Worm (Caenorhabditis elegans) whole organism, young adult: ENCODE measurements around the gene clec-197.

Experiments used
- D2030.7 ChIP-seq: fragments of 200-800 bp; sonication (Bioruptor generic); IDR thresholded peaks from 2 replicates; pipeline ENCODE4 v1.3.6; 2022; ENCODE audit warnings: missing genetic modification reagents, missing genetic modification characterization, missing compliant biosample characterization
- F22D6.2 ChIP-seq: sonication (generic microtip); optimal IDR thresholded peaks from 2 replicates; lab custom pipeline; 2016; ENCODE audit warnings: mild to moderate bottlenecking, missing genetic modification characterization, missing compliant biosample characterization
- F23B12.7 ChIP-seq: sonication (generic microtip); optimal IDR thresholded peaks from 2 replicates; lab custom pipeline; 2017; ENCODE audit warnings: missing genetic modification characterization, mild to moderate bottlenecking, missing compliant biosample characterization, antibody characterized with exemption, moderate library complexity; ENCODE audit not compliant: insufficient read depth
- F33H1.4 ChIP-seq: fragments of 200-800 bp; sonication (Bioruptor generic); IDR thresholded peaks from 2 replicates; pipeline ENCODE4 v1.3.6; 2022; ENCODE audit warnings: missing genetic modification reagents, missing genetic modification characterization, missing compliant biosample characterization
- F55B11.4 ChIP-seq: sonication (generic microtip); optimal IDR thresholded peaks from 2 replicates; lab custom pipeline; 2016; ENCODE audit warnings: missing compliant biosample characterization, missing genetic modification characterization, borderline replicate concordance; ENCODE audit not compliant: insufficient read depth
- K12H6.12 ChIP-seq: fragments of 200-800 bp; sonication (Bioruptor generic); optimal IDR thresholded peaks from 2 replicates; lab custom pipeline; 2018; ENCODE audit warnings: mild to moderate bottlenecking, missing genetic modification characterization, missing compliant biosample characterization
- Y56A3A.18 ChIP-seq: fragments of 200-800 bp; sonication (Bioruptor generic); IDR thresholded peaks from 2 replicates; pipeline ENCODE4 v1.3.6; 2022; ENCODE audit warnings: missing genetic modification reagents, missing genetic modification characterization, missing compliant biosample characterization
- ama-1 ChIP-seq, 3 experiments: fragments of 150-350 bp in 1 of 3; sonication (generic microtip) in 2 of 3; optimal IDR thresholded peaks; 2 replicates each; lab custom pipeline; 2014 to 2018; ENCODE audit warnings: missing biosample characterization in 2 of 3, missing genetic modification characterization in 2 of 3, missing genetic modification reagents in 2 of 3
- attf-3 ChIP-seq: fragments of 200-800 bp; sonication (Bioruptor generic); conservative IDR thresholded peaks from 2 replicates; pipeline ENCODE4 v1.3.6; 2022; ENCODE audit warnings: missing genetic modification reagents, missing genetic modification characterization, missing compliant biosample characterization
- attf-5 ChIP-seq: fragments of 200-800 bp; sonication (Bioruptor generic); optimal IDR thresholded peaks from 2 replicates; lab custom pipeline; 2018; ENCODE audit warnings: mild to moderate bottlenecking, missing genetic modification characterization, missing compliant biosample characterization
- bed-1 ChIP-seq: fragments of 200-800 bp; sonication (Bioruptor generic); IDR thresholded peaks from 2 replicates; pipeline ENCODE4 v1.3.6; 2022; ENCODE audit warnings: missing genetic modification reagents, missing genetic modification characterization, missing compliant biosample characterization
- ccch-3 ChIP-seq: fragments of 200-800 bp; sonication (Bioruptor generic); optimal IDR thresholded peaks from 2 replicates; lab custom pipeline; 2018; ENCODE audit warnings: mild to moderate bottlenecking, missing genetic modification characterization, missing compliant biosample characterization
- ceh-40 ChIP-seq: fragments of 200-800 bp; sonication (Bioruptor generic); IDR thresholded peaks from 2 replicates; pipeline ENCODE4 v1.3.6; 2022; ENCODE audit warnings: missing genetic modification characterization, missing compliant biosample characterization
- chd-7 ChIP-seq: sonication (generic microtip); optimal IDR thresholded peaks from 2 replicates; lab custom pipeline; 2016; ENCODE audit warnings: mild to moderate bottlenecking, missing genetic modification characterization, moderate library complexity, missing compliant biosample characterization
- dpff-1 ChIP-seq: sonication (generic microtip); optimal IDR thresholded peaks from 2 replicates; lab custom pipeline; 2017; ENCODE audit warnings: mild to moderate bottlenecking, missing genetic modification characterization, missing compliant biosample characterization
- egrh-3 ChIP-seq: fragments of 200-800 bp; sonication (Bioruptor generic); IDR thresholded peaks from 2 replicates; pipeline ENCODE4 v1.3.6; 2022; ENCODE audit warnings: missing genetic modification reagents, missing genetic modification characterization, missing compliant biosample characterization
- ets-4 ChIP-seq: fragments of 200-800 bp; sonication (Bioruptor generic); optimal IDR thresholded peaks from 2 replicates; lab custom pipeline; 2018; ENCODE audit warnings: mild to moderate bottlenecking, missing genetic modification characterization, missing compliant biosample characterization
- him-1 ChIP-seq: sonication (generic microtip); optimal IDR thresholded peaks from 2 replicates; lab custom pipeline; 2016; ENCODE audit warnings: missing genotype, missing genetic modification reagents, missing genetic modification characterization, missing compliant biosample characterization
- hlh-26 ChIP-seq: fragments of 200-800 bp; sonication (Bioruptor generic); conservative IDR thresholded peaks from 2 replicates; pipeline ENCODE4 v1.3.6; 2022; ENCODE audit warnings: missing genetic modification reagents, missing genetic modification characterization, missing compliant biosample characterization
- let-526 ChIP-seq: fragments of 200-800 bp; sonication (Bioruptor generic); IDR thresholded peaks from 2 replicates; pipeline ENCODE4 v1.3.6; 2022; ENCODE audit warnings: missing genetic modification reagents, missing genetic modification characterization, missing compliant biosample characterization
- let-607 ChIP-seq, 2 experiments: fragments of 200-800 bp in 1 of 2; sonication (Bioruptor generic) in 1 of 2; sonication (generic microtip) in 1 of 2; optimal IDR thresholded peaks; 2 replicates each; lab custom pipeline; 2016 to 2018; ENCODE audit warnings: mild to moderate bottlenecking in 2 of 2, missing compliant biosample characterization in 2 of 2, missing genetic modification characterization in 2 of 2, moderate library complexity in 2 of 2, missing genotype in 1 of 2
- lin-26 ChIP-seq: fragments of 200-800 bp; sonication (Bioruptor generic); IDR thresholded peaks from 2 replicates; pipeline ENCODE4 v1.3.6; 2022; ENCODE audit warnings: missing genetic modification reagents, missing genetic modification characterization, missing compliant biosample characterization
- lin-35 ChIP-seq, 3 experiments: fragments of 150-350 bp in 2 of 3; sonication (generic microtip) in 1 of 3; optimal IDR thresholded peaks; 2 replicates each; lab custom pipeline; 2014 to 2018; ENCODE audit warnings: missing biosample characterization in 3 of 3, missing genetic modification characterization in 3 of 3, missing genetic modification reagents in 3 of 3
- lin-54 ChIP-seq: fragments of 200-800 bp; sonication (Bioruptor generic); optimal IDR thresholded peaks from 2 replicates; lab custom pipeline; 2018; ENCODE audit warnings: mild to moderate bottlenecking, missing genetic modification characterization, missing compliant biosample characterization
- lsl-1 ChIP-seq: fragments of 200-800 bp; sonication (Bioruptor generic); optimal IDR thresholded peaks from 2 replicates; lab custom pipeline; 2018; ENCODE audit warnings: mild to moderate bottlenecking, missing genetic modification characterization, moderate library complexity, missing compliant biosample characterization
- lsy-27 ChIP-seq: sonication (generic microtip); optimal IDR thresholded peaks from 2 replicates; lab custom pipeline; 2017; ENCODE audit warnings: missing genetic modification characterization, mild to moderate bottlenecking, missing compliant biosample characterization, antibody characterized with exemption, missing genotype, borderline replicate concordance; ENCODE audit not compliant: insufficient read depth
- madf-10 ChIP-seq: sonication (generic microtip); optimal IDR thresholded peaks from 2 replicates; lab custom pipeline; 2016; ENCODE audit warnings: mild to moderate bottlenecking, missing genetic modification characterization, missing compliant biosample characterization
- madf-3 ChIP-seq: fragments of 200-800 bp; sonication (Bioruptor generic); IDR thresholded peaks from 2 replicates; pipeline ENCODE4 v1.3.6; 2022; ENCODE audit warnings: missing genetic modification reagents, missing genetic modification characterization, missing compliant biosample characterization
- mcd-1 ChIP-seq: fragments of 200-800 bp; sonication (Bioruptor generic); IDR thresholded peaks from 2 replicates; pipeline ENCODE4 v1.3.6; 2022; ENCODE audit warnings: missing genetic modification reagents, missing genetic modification characterization, missing compliant biosample characterization
- mel-28 ChIP-seq: sonication (generic microtip); optimal IDR thresholded peaks from 2 replicates; lab custom pipeline; 2016; ENCODE audit warnings: borderline replicate concordance, mild to moderate bottlenecking, missing genetic modification characterization, missing compliant biosample characterization
- mes-4 ChIP-seq: sonication (generic microtip); optimal IDR thresholded peaks from 2 replicates; lab custom pipeline; 2016; ENCODE audit warnings: missing genotype, missing genetic modification characterization, missing compliant biosample characterization
- mxl-1 ChIP-seq: sonication (generic microtip); optimal IDR thresholded peaks from 2 replicates; lab custom pipeline; 2016; ENCODE audit warnings: missing genetic modification characterization, missing compliant biosample characterization
- pha-4 ChIP-seq: fragments of 150-350 bp; sonication (generic microtip); optimal IDR thresholded peaks from 2 replicates; lab custom pipeline; 2014; ENCODE audit warnings: missing biosample characterization, missing genetic modification reagents, missing genetic modification characterization
- tbp1 ChIP-seq: fragments of 200-800 bp; sonication (Bioruptor generic); optimal IDR thresholded peaks from 2 replicates; lab custom pipeline; 2018; ENCODE audit warnings: mild to moderate bottlenecking, missing genetic modification characterization, missing compliant biosample characterization
- tbx-9 ChIP-seq: sonication (generic microtip); optimal IDR thresholded peaks from 2 replicates; lab custom pipeline; 2016; ENCODE audit warnings: borderline replicate concordance, missing genetic modification characterization, inconsistent platforms, missing compliant biosample characterization
- tlf-1 ChIP-seq: fragments of 200-800 bp; sonication (Bioruptor generic); optimal IDR thresholded peaks from 2 replicates; lab custom pipeline; 2018; ENCODE audit warnings: mild to moderate bottlenecking, missing genetic modification characterization, missing compliant biosample characterization
- unc-62 ChIP-seq: fragments of 150-350 bp; optimal IDR thresholded peaks from 2 replicates; lab custom pipeline; 2014; ENCODE audit warnings: missing biosample characterization, missing genetic modification reagents, missing genetic modification characterization
- xnd-1 ChIP-seq: sonication (generic microtip); optimal IDR thresholded peaks from 2 replicates; lab custom pipeline; 2016; ENCODE audit warnings: missing genotype, missing genetic modification reagents, missing genetic modification characterization, missing compliant biosample characterization
- zfh-2 ChIP-seq: fragments of 200-800 bp; sonication (Bioruptor generic); conservative IDR thresholded peaks from 2 replicates; pipeline ENCODE4 v1.3.6; 2022; ENCODE audit warnings: missing genetic modification reagents, missing genetic modification characterization, missing compliant biosample characterization
- zim-3 ChIP-seq: sonication (generic microtip); optimal IDR thresholded peaks from 2 replicates; lab custom pipeline; 2017; ENCODE audit warnings: mild to moderate bottlenecking, missing genetic modification characterization, moderate library complexity, missing compliant biosample characterization
- ztf-18 ChIP-seq: sonication (generic microtip); optimal IDR thresholded peaks from 2 replicates; lab custom pipeline; 2016; ENCODE audit warnings: missing genotype, mild to moderate bottlenecking, missing genetic modification characterization, missing compliant biosample characterization
- ztf-25 ChIP-seq: fragments of 200-800 bp; sonication (Bioruptor generic); IDR thresholded peaks from 2 replicates; pipeline ENCODE4 v1.3.6; 2022; ENCODE audit warnings: missing genetic modification reagents, missing genetic modification characterization, missing compliant biosample characterization
- ztf-28 ChIP-seq: fragments of 200-800 bp; sonication (Bioruptor generic); IDR thresholded peaks from 2 replicates; pipeline ENCODE4 v1.3.6; 2022; ENCODE audit warnings: missing genetic modification reagents, missing genetic modification characterization, missing compliant biosample characterization

Gene clec-197

ce11 chrIV:17383046-17383445, 36.5 kb upstream of the clec-197 start, which contains the start of gene C30H6.12:
Gene C30H6.12, plus strand, starts transcription at chrIV:17383346.
- TF ChIP-seq zfh-2 (GFP tag; lab: Robert Waterston, UW) (no peak), xnd-1 (tag; lab: Kevin White, UChicago) (no peak), attf-3 (GFP tag; lab: Robert Waterston, UW) (no peak), lsl-1 (GFP tag; lab: Kevin White, UChicago) (no peak), lin-26 (GFP tag; lab: Robert Waterston, UW) (no peak), let-607 (tag; optimal IDR thresholded peaks at IDR 0.05; lab: Kevin White, UChicago) (no peak), F33H1.4 (GFP tag; lab: Robert Waterston, UW) (no peak), F22D6.2 (tag; lab: Kevin White, UChicago) (no peak), lsy-27 (tag; lab: Kevin White, UChicago) (no peak), hlh-26 (GFP tag; lab: Robert Waterston, UW) (no peak), dpff-1 (tag; lab: Kevin White, UChicago) (no peak), lin-35 (GFP tag; optimal IDR thresholded peaks at IDR 0.05; lab: Kevin White, UChicago) (no peak), tbp1 (no peak), tlf-1 (no peak), F55B11.4 (tag; lab: Kevin White, UChicago) (no peak)

- no peak for TF ChIP-seq unc-62 (GFP tag; lab: Kevin White, UChicago)
- TF ChIP-seq madf-10 (tag; lab: Kevin White, UChicago), result no peak
Observed at ce11 chrIV:17382029-17382428, 35.5 kb upstream of the clec-197 start, which contains the start of gene C30H6.8. Gene C30H6.8, plus strand, starts transcription at chrIV:17382329.

- no peak for TF ChIP-seq unc-62 (GFP tag; lab: Kevin White, UChicago)
- peak; percentile 41; the same call in 1 of the 2 replicates for TF ChIP-seq D2030.7 (GFP tag; lab: Robert Waterston, UW)
- TF ChIP-seq let-526 (GFP tag; lab: Robert Waterston, UW), result no peak
- TF ChIP-seq egrh-3 (GFP tag; lab: Robert Waterston, UW), result no peak
- no peak for TF ChIP-seq lin-26 (GFP tag; lab: Robert Waterston, UW)
- TF ChIP-seq ama-1 (optimal IDR thresholded peaks at IDR 0.05; lab: Kevin White, UChicago), result no peak
- TF ChIP-seq ama-1 (GFP tag; optimal IDR thresholded peaks at IDR 0.05; lab: Kevin White, UChicago), result no peak
- no peak for TF ChIP-seq tbx-9
- TF ChIP-seq ztf-28 (GFP tag; lab: Robert Waterston, UW), result no peak
- no peak for TF ChIP-seq Y56A3A.18 (GFP tag; lab: Robert Waterston, UW)
- TF ChIP-seq him-1 (tag; lab: Kevin White, UChicago), result no peak
- TF ChIP-seq lin-35 (GFP tag; optimal IDR thresholded peaks at IDR 0.05; lab: Kevin White, UChicago), result no peak
- no peak for TF ChIP-seq K12H6.12 (tag; lab: Kevin White, UChicago)
- TF ChIP-seq F55B11.4 (tag; lab: Kevin White, UChicago), result no peak
- no peak for TF ChIP-seq pha-4
- no peak for TF ChIP-seq ccch-3 (GFP tag; lab: Kevin White, UChicago)
- TF ChIP-seq ztf-18, result no peak
- TF ChIP-seq F23B12.7 (tag; lab: Kevin White, UChicago), result no peak
- TF ChIP-seq xnd-1 (tag; lab: Kevin White, UChicago), result peak; percentile 38
- no peak for TF ChIP-seq ets-4 (GFP tag; lab: Kevin White, UChicago)
- TF ChIP-seq zim-3 (tag; lab: Kevin White, UChicago), result no peak
- no peak for TF ChIP-seq mxl-1
- TF ChIP-seq ztf-25 (GFP tag; lab: Robert Waterston, UW), result no peak
- TF ChIP-seq mes-4 (tag; lab: Kevin White, UChicago), result no peak
- peak; percentile 32 for TF ChIP-seq attf-5 (GFP tag; lab: Kevin White, UChicago)
- no peak for TF ChIP-seq tlf-1
- peak; percentile 77 for TF ChIP-seq mcd-1 (GFP tag; lab: Robert Waterston, UW)
- no peak for TF ChIP-seq chd-7 (tag; lab: Kevin White, UChicago)
- TF ChIP-seq bed-1, result no peak
- TF ChIP-seq ceh-40 (GFP tag; lab: Robert Waterston, UW), result no peak
- TF ChIP-seq madf-3 (GFP tag; lab: Robert Waterston, UW), result no peak
- peak; percentile 3 for TF ChIP-seq lin-54
- no peak for TF ChIP-seq mel-28
Observed at ce11 chrIV:17380061-17380680, 33.7 kb upstream of the clec-197 start, which contains the start of the genes C30H6.9 and dlat-2. Gene C30H6.9, minus strand, starts transcription at chrIV:17380170. Gene dlat-2, plus strand, starts transcription at chrIV:17380626.
